Worm (Caenorhabditis elegans) whole organism, young adult: ENCODE measurements around the gene gfi-1.

Source experiments
- mes-4 ChIP-seq: sonication (generic microtip); optimal IDR thresholded peaks from 2 replicates; lab custom pipeline; 2016; ENCODE audit warnings: missing genotype, missing genetic modification characterization, missing compliant biosample characterization
- unc-62 ChIP-seq: fragments of 150-350 bp; optimal IDR thresholded peaks from 2 replicates; lab custom pipeline; 2014; ENCODE audit warnings: missing biosample characterization, missing genetic modification reagents, missing genetic modification characterization
- ztf-6 ChIP-seq: fragments of 200-800 bp; sonication (Bioruptor generic); IDR thresholded peaks from 2 replicates; pipeline ENCODE4 v1.3.6; 2022; ENCODE audit warnings: missing genetic modification reagents, missing genetic modification characterization, missing compliant biosample characterization

DNA sequence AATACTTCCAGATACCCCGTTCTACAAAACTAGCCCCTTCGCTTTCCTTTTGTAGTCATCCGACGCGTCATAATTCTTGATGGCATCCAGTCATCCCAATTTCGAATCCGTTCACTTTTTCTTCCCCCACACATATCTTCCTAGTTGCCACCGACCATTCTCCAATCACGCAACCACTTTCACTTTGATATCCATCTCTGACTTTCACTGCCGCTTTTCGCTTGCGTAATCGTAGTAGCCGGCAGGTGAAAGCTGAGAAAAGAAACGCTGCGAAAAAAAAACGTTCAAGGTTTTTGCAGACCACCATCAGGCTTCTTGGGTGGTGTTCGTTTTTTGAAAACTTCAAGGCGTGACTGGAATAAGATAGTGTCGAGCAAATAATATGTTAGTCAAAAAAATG lies 47.4 kb downstream of the gfi-1 start:
- TF ChIP-seq unc-62 (no peak), ztf-6 (GFP tag; lab: Robert Waterston, UW) (no peak), mes-4 (tag; lab: Kevin White, UChicago) (no peak)
